Worm (Caenorhabditis elegans): Measurements from ENCODE around the gene srp-2.

DNA sequence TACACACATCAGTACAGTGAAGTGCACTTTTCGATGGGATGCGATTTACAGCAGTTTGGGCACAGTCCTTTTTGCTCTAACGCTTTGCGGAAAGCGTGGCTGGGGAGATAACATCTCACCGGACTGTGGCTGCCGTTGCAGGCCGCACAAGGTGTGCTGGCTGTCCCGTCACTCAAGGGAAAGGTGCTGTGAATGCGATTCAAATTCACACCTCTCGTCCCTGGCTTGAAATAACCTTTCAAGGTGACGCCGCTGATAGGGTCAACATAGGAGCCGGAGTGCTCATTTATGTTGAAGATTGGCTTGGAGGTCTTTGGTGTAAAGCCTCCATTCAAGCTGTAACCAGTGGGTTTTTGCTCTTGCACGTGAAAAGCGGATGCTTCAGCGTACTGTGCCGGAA lies 31.7 kb downstream of the srp-2 start:
- TF ChIP-seq snpc-4 (tag; optimal IDR thresholded peaks at IDR 0.05), result no peak
- TF ChIP-seq lin-15B (tag; optimal IDR thresholded peaks at IDR 0.05), result no peak
- no peak for TF ChIP-seq zag-1 (tag; optimal IDR thresholded peaks at IDR 0.05)
- no peak for TF ChIP-seq fos-1 (tag; optimal IDR thresholded peaks at IDR 0.05)
- TF ChIP-seq fkh-10 (GFP tag; optimal IDR thresholded peaks at IDR 0.05), result no peak
- no peak for TF ChIP-seq pqm-1 (tag; optimal IDR thresholded peaks at IDR 0.05)
- TF ChIP-seq nhr-23 (tag; optimal IDR thresholded peaks at IDR 0.05), result no peak
- no peak for TF ChIP-seq nhr-237 (tag; optimal IDR thresholded peaks at IDR 0.05)
- TF ChIP-seq nhr-11 (tag; optimal IDR thresholded peaks at IDR 0.05), result no peak
- no peak for TF ChIP-seq ztf-11 (tag; optimal IDR thresholded peaks at IDR 0.05)
- no peak for TF ChIP-seq lin-39 (tag; optimal IDR thresholded peaks at IDR 0.05)
- TF ChIP-seq ceh-28 (tag; optimal IDR thresholded peaks at IDR 0.05), result no peak
